Fruit fly (Drosophila melanogaster) whole organism, embryonic: Measurements from ENCODE around the gene mRpS11.

ENCODE experiments used
- Adf1 ChIP-seq: fragments of 200-800 bp; sonication (Bioruptor generic); IDR thresholded peaks from 2 replicates; pipeline ENCODE4 v1.3.6; 2022; ENCODE audit warnings: missing biosample characterization, missing genetic modification characterization
- Asciz ChIP-seq: fragments of 200-800 bp; sonication (Bioruptor generic); optimal IDR thresholded peaks from 2 replicates; lab custom pipeline; 2017; ENCODE audit warnings: missing biosample characterization, mild to moderate bottlenecking, missing genetic modification characterization, missing genetic modification reagents
- Atf6 ChIP-seq: fragments of 200-800 bp; sonication (Bioruptor generic); IDR thresholded peaks from 2 replicates; pipeline ENCODE4 v1.3.6; 2022; ENCODE audit warnings: missing biosample characterization, missing genetic modification characterization
- CG10543 ChIP-seq: fragments of 200-800 bp; sonication (Bioruptor generic); optimal IDR thresholded peaks from 3 replicates; lab custom pipeline; 2017; ENCODE audit warnings: missing biosample characterization, mild to moderate bottlenecking, missing genetic modification characterization, moderate library complexity
- CG10654 ChIP-seq: fragments of 200-800 bp; sonication (Bioruptor generic); optimal IDR thresholded peaks from 2 replicates; lab custom pipeline; 2016; ENCODE audit warnings: missing biosample characterization, missing genetic modification characterization
- CG11695 ChIP-seq: fragments of 200-800 bp; sonication (Bioruptor generic); IDR thresholded peaks from 3 replicates; pipeline ENCODE4 v1.3.6; 2022; ENCODE audit warnings: missing biosample characterization, missing genetic modification characterization
- CG12219 ChIP-seq: fragments of 200-800 bp; sonication (Bioruptor generic); optimal IDR thresholded peaks from 3 replicates; lab custom pipeline; 2018; ENCODE audit warnings: missing biosample characterization, mild to moderate bottlenecking, missing genetic modification characterization
- CG12769 ChIP-seq: fragments of 200-800 bp; sonication (Bioruptor generic); optimal IDR thresholded peaks from 2 replicates; lab custom pipeline; 2019; ENCODE audit warnings: missing biosample characterization, mild to moderate bottlenecking, missing genetic modification characterization, moderate library complexity
- CG14965 ChIP-seq: fragments of 200-800 bp; sonication (Bioruptor generic); optimal IDR thresholded peaks from 2 replicates; lab custom pipeline; 2016; ENCODE audit warnings: missing biosample characterization, missing genetic modification characterization, borderline replicate concordance
- CG18599 ChIP-seq: fragments of 200-800 bp; sonication (Bioruptor generic); optimal IDR thresholded peaks from 3 replicates; lab custom pipeline; 2017; ENCODE audit warnings: missing biosample characterization, missing genetic modification characterization, mild to moderate bottlenecking, moderate library complexity, missing genetic modification reagents
- CG2712 ChIP-seq: fragments of 200-800 bp; optimal IDR thresholded peaks from 3 replicates; lab custom pipeline; 2019; ENCODE audit warnings: missing biosample characterization, mild to moderate bottlenecking, missing genetic modification characterization, moderate library complexity
- CG3281 ChIP-seq: fragments of 200-800 bp; sonication (Bioruptor generic); optimal IDR thresholded peaks from 3 replicates; lab custom pipeline; 2017; ENCODE audit warnings: missing biosample characterization, mild to moderate bottlenecking, missing genetic modification characterization
- CG6175 ChIP-seq: fragments of 200-800 bp; sonication (Bioruptor generic); IDR thresholded peaks from 3 replicates; pipeline ENCODE4 v1.3.6; 2022; ENCODE audit warnings: missing biosample characterization, missing genetic modification characterization
- CG6272 ChIP-seq: fragments of 200-800 bp; sonication (Bioruptor generic); IDR thresholded peaks from 2 replicates; pipeline ENCODE4 v1.3.6; 2022; ENCODE audit warnings: missing biosample characterization, missing genetic modification characterization
- CG7928 ChIP-seq: fragments of 200-800 bp; sonication (Bioruptor generic); optimal IDR thresholded peaks from 2 replicates; lab custom pipeline; 2017; ENCODE audit warnings: missing biosample characterization, mild to moderate bottlenecking, missing genetic modification characterization
- CG9727 ChIP-seq: fragments of 200-800 bp; sonication (Bioruptor generic); optimal IDR thresholded peaks from 3 replicates; lab custom pipeline; 2017; ENCODE audit warnings: missing biosample characterization, mild to moderate bottlenecking, missing genetic modification characterization
- CG9932 ChIP-seq: fragments of 200-800 bp; sonication (Bioruptor generic); IDR thresholded peaks from 2 replicates; pipeline ENCODE4 v1.3.6; 2022; ENCODE audit warnings: missing biosample characterization, missing genetic modification characterization
- Hmx ChIP-seq: fragments of 200-800 bp; sonication (Bioruptor generic); optimal IDR thresholded peaks from 2 replicates; lab custom pipeline; 2016; ENCODE audit warnings: missing biosample characterization, missing genetic modification characterization
- Hr39 ChIP-seq: fragments of >200 bp; optimal IDR thresholded peaks from 2 replicates; lab custom pipeline; 2017
- Lim3 ChIP-seq: fragments of 200-800 bp; sonication (Bioruptor generic); IDR thresholded peaks from 2 replicates; pipeline ENCODE4 v1.3.6; 2022; ENCODE audit warnings: missing biosample characterization, missing genetic modification characterization
- Med ChIP-seq: fragments of 200-800 bp; sonication (Bioruptor generic); peaks from one replicate; lab custom pipeline; 2016; ENCODE audit warnings: missing biosample characterization, missing genetic modification characterization, mild to moderate bottlenecking, inconsistent platforms, moderate library complexity
- Rx ChIP-seq: fragments of 200-800 bp; sonication (Bioruptor generic); IDR thresholded peaks from 2 replicates; pipeline ENCODE4 v1.3.6; 2022; ENCODE audit warnings: missing biosample characterization, missing genetic modification characterization
- Six4 ChIP-seq: fragments of 200-800 bp; sonication (Bioruptor generic); optimal IDR thresholded peaks from 2 replicates; lab custom pipeline; 2016; ENCODE audit warnings: missing biosample characterization, missing genetic modification characterization
- Usf ChIP-seq: fragments of 200-800 bp; sonication (Bioruptor generic); optimal IDR thresholded peaks from 2 replicates; lab custom pipeline; 2017; ENCODE audit warnings: missing genotype, missing biosample characterization, missing genetic modification characterization
- Xbp1 ChIP-seq: fragments of 200-800 bp; sonication (Bioruptor generic); optimal IDR thresholded peaks from 3 replicates; lab custom pipeline; 2016; ENCODE audit warnings: missing biosample characterization, mild to moderate bottlenecking, missing genetic modification characterization
- abd-A ChIP-seq: fragments of 200-800 bp; sonication (Bioruptor generic); optimal IDR thresholded peaks from 3 replicates; lab custom pipeline; 2019; ENCODE audit warnings: missing biosample characterization, mild to moderate bottlenecking, missing genetic modification characterization, moderate library complexity
- amos ChIP-seq: fragments of 200-800 bp; sonication (Bioruptor generic); IDR thresholded peaks from 2 replicates; pipeline ENCODE4 v1.3.6; 2022; ENCODE audit warnings: missing biosample characterization, missing genetic modification characterization; ENCODE audit not compliant: partially characterized antibody
- ara ChIP-seq: fragments of 200-800 bp; sonication (Bioruptor generic); IDR thresholded peaks from 2 replicates; pipeline ENCODE4 v1.3.6; 2022; ENCODE audit warnings: missing biosample characterization, missing genetic modification characterization
- cg ChIP-seq: fragments of 200-800 bp; sonication (Bioruptor generic); optimal IDR thresholded peaks from 3 replicates; lab custom pipeline; 2019; ENCODE audit warnings: missing biosample characterization, mild to moderate bottlenecking, missing genetic modification characterization, moderate library complexity
- chinmo ChIP-seq: fragments of 200-800 bp; sonication (Bioruptor generic); IDR thresholded peaks from 4 replicates; pipeline ENCODE4 v1.3.6; 2022; ENCODE audit warnings: missing biosample characterization, missing genetic modification characterization; ENCODE audit not compliant: partially characterized antibody
- cwo ChIP-seq: fragments of 200-800 bp; sonication (Bioruptor generic); optimal IDR thresholded peaks from 3 replicates; lab custom pipeline; 2017; ENCODE audit warnings: missing biosample characterization, missing genetic modification characterization, mild to moderate bottlenecking, moderate library complexity, missing genetic modification reagents
- ftz-f1 ChIP-seq: fragments of 200-800 bp; sonication (Bioruptor generic); optimal IDR thresholded peaks from 2 replicates; lab custom pipeline; 2016; ENCODE audit warnings: missing biosample characterization, missing genetic modification characterization
- grau ChIP-seq: fragments of 200-800 bp; optimal IDR thresholded peaks from 3 replicates; lab custom pipeline; 2019; ENCODE audit warnings: missing biosample characterization, mild to moderate bottlenecking, missing genetic modification characterization, moderate library complexity
- hth ChIP-seq: fragments of >200 bp; optimal IDR thresholded peaks from 2 replicates; lab custom pipeline; 2017; ENCODE audit warnings: inconsistent platforms
- insv ChIP-seq, 2 experiments: fragments of 200-800 bp; sonication (Bioruptor generic); optimal IDR thresholded peaks; 3 replicates each; lab custom pipeline; 2016 to 2018; ENCODE audit warnings: missing biosample characterization in 2 of 2, missing genetic modification characterization in 2 of 2
- knrl ChIP-seq: fragments of 200-800 bp; sonication (Bioruptor generic); IDR thresholded peaks from 3 replicates; pipeline ENCODE4 v1.3.6; 2022; ENCODE audit warnings: missing biosample characterization, missing genetic modification characterization; ENCODE audit not compliant: partially characterized antibody
- lov ChIP-seq, 2 experiments: fragments of 200-800 bp in 1 of 2; fragments of >200 bp in 1 of 2; sonication (Bioruptor generic) in 1 of 2; IDR thresholded peaks in 1 of 2; optimal IDR thresholded peaks in 1 of 2; 2 replicates in 1 of 2; 3 replicates in 1 of 2; pipeline versions ENCODE4 v1.3.6 to Lab custom; 2017 to 2022; ENCODE audit warnings: missing biosample characterization in 1 of 2, missing genetic modification characterization in 1 of 2
- mirr ChIP-seq: fragments of 200-800 bp; sonication (Bioruptor generic); optimal IDR thresholded peaks from 3 replicates; lab custom pipeline; 2018; ENCODE audit warnings: missing biosample characterization, mild to moderate bottlenecking, missing genetic modification characterization
- nom ChIP-seq: fragments of 200-800 bp; sonication (Bioruptor generic); optimal IDR thresholded peaks from 2 replicates; lab custom pipeline; 2017; ENCODE audit warnings: missing biosample characterization, missing genetic modification characterization, mild to moderate bottlenecking, moderate library complexity, missing genetic modification reagents
- oc ChIP-seq: fragments of 200-800 bp; sonication (Bioruptor generic); optimal IDR thresholded peaks from 2 replicates; lab custom pipeline; 2018; ENCODE audit warnings: missing biosample characterization, mild to moderate bottlenecking, missing genetic modification characterization, moderate library complexity
- ro ChIP-seq: fragments of 200-800 bp; sonication (Bioruptor generic); IDR thresholded peaks from 2 replicates; pipeline ENCODE4 v1.3.6; 2022; ENCODE audit warnings: missing biosample characterization, missing genetic modification characterization
- salm ChIP-seq: fragments of 200-800 bp; sonication (Bioruptor generic); optimal IDR thresholded peaks from 2 replicates; lab custom pipeline; 2018; ENCODE audit warnings: missing biosample characterization, mild to moderate bottlenecking, missing genetic modification characterization
- slp2 ChIP-seq: fragments of 200-800 bp; sonication (Bioruptor generic); optimal IDR thresholded peaks from 2 replicates; lab custom pipeline; 2016; ENCODE audit warnings: missing biosample characterization, missing genetic modification characterization
- so ChIP-seq: fragments of 200-800 bp; sonication (Bioruptor generic); IDR thresholded peaks from 3 replicates; pipeline ENCODE4 v1.3.6; 2022; ENCODE audit warnings: missing biosample characterization, missing genetic modification characterization
- twi ChIP-seq: fragments of 200-800 bp; optimal IDR thresholded peaks from 2 replicates; lab custom pipeline; 2019; ENCODE audit warnings: missing biosample characterization, mild to moderate bottlenecking, missing genetic modification characterization, moderate library complexity
- vvl ChIP-seq: fragments of 200-800 bp; sonication (Bioruptor generic); IDR thresholded peaks from 2 replicates; pipeline ENCODE4 v1.3.6; 2022; ENCODE audit warnings: missing biosample characterization, missing genetic modification characterization
- wor ChIP-seq: fragments of 200-800 bp; sonication (Bioruptor generic); IDR thresholded peaks from 2 replicates; pipeline ENCODE4 v1.3.6; 2022; ENCODE audit warnings: missing biosample characterization, missing genetic modification characterization
- zfh2 ChIP-seq: fragments of 200-800 bp; sonication (Bioruptor generic); optimal IDR thresholded peaks from 2 replicates; lab custom pipeline; 2016; ENCODE audit warnings: missing biosample characterization, missing genetic modification characterization

The mRpS11 gene

dm6 chr3R:17059100-17059810, 13.3 kb upstream of the mRpS11 start (continued):
- TF ChIP-seq CG2712 (tag; lab: Kevin White, UChicago): peak; percentile 4
- no peak for TF ChIP-seq insv (GFP tag; optimal IDR thresholded peaks at IDR 0.05; lab: Kevin White, UChicago)
- no peak for TF ChIP-seq CG6272 (GFP tag; lab: Robert Waterston, UW)
- TF ChIP-seq wor (GFP tag; lab: Robert Waterston, UW): no peak
- no peak for TF ChIP-seq CG9932 (GFP tag; lab: Robert Waterston, UW)
- TF ChIP-seq Asciz: peak; percentile 24
- no peak for TF ChIP-seq CG14965
- TF ChIP-seq CG10654 (GFP tag; lab: Kevin White, UChicago): no peak
- TF ChIP-seq ro (GFP tag; lab: Robert Waterston, UW): no peak
- peak; percentile 66 for TF ChIP-seq cg (GFP tag; lab: Kevin White, UChicago)
- no peak for TF ChIP-seq hth (lab: Kevin White, UChicago)
- no peak for TF ChIP-seq so
- TF ChIP-seq CG9727 (GFP tag; lab: Kevin White, UChicago): no peak
- TF ChIP-seq Hr39 (lab: Kevin White, UChicago): no peak
- TF ChIP-seq salm: no peak
- TF ChIP-seq nom: peak; percentile 59
- no peak for TF ChIP-seq CG7928
- TF ChIP-seq twi (tag; lab: Kevin White, UChicago): no peak

dm6 chr3R:17059811-17060169, 12.7 kb upstream of the mRpS11 start:
- TF ChIP-seq Med (peak; percentile 90), CG3281 (GFP tag; lab: Kevin White, UChicago) (no peak), so (peak; percentile 40; the same call in 1 of the 3 replicates), Rx (GFP tag; lab: Robert Waterston, UW) (no peak), Six4 (no peak), knrl (GFP tag; lab: Robert Waterston, UW) (no peak), cg (GFP tag; lab: Kevin White, UChicago) (peak; percentile 88), slp2 (GFP tag; lab: Kevin White, UChicago) (no peak), Atf6 (GFP tag; lab: Robert Waterston, UW) (peak; percentile 47; the same call in 1 of the 2 replicates), lov (optimal IDR thresholded peaks at IDR 0.05; lab: Kevin White, UChicago) (no peak), lov (GFP tag; IDR thresholded peaks at IDR 0.05; lab: Robert Waterston, UW) (0 out of 3 replicates have a peak, but pooled peaks have one; percentile 5), chinmo (GFP tag; lab: Robert Waterston, UW) (peak; percentile 65; the same call in 1 of the 4 replicates), Usf (no peak), amos (GFP tag; lab: Robert Waterston, UW) (peak; percentile 20; the same call in 1 of the 2 replicates), CG10543 (peak; percentile 37), CG12219 (no peak), ara (GFP tag; lab: Robert Waterston, UW) (0 out of 2 replicates have a peak, but pooled peaks have one; percentile 15), grau (tag; lab: Kevin White, UChicago) (no peak), Adf1 (peak; percentile 59), abd-A (peak; percentile 44), Xbp1 (GFP tag; lab: Kevin White, UChicago) (no peak), oc (tag; lab: Kevin White, UChicago) (no peak), vvl (GFP tag; lab: Robert Waterston, UW) (peak; percentile 20; the same call in 1 of the 2 replicates), CG6175 (0 out of 3 replicates have a peak, but pooled peaks have one; percentile 32), CG11695 (no peak), ftz-f1 (GFP tag; lab: Kevin White, UChicago) (peak; percentile 53), zfh2 (no peak), mirr (GFP tag; lab: Kevin White, UChicago) (peak; percentile 14), Lim3 (GFP tag; lab: Robert Waterston, UW) (no peak), CG12769 (tag; lab: Kevin White, UChicago) (peak; percentile 49), Hmx (GFP tag; lab: Kevin White, UChicago) (no peak), cwo (GFP tag; lab: Kevin White, UChicago) (peak; percentile 6), CG18599 (GFP tag; lab: Kevin White, UChicago) (no peak)
